Worm (Caenorhabditis elegans): ENCODE results near the gene ppm-1.A.

The ppm-1.A gene

ce11 chrV:10560621-10561020, 24.4 kb upstream of the ppm-1.A start, which contains the start of gene col-152:
TSS of gene col-152 (plus strand) at chrV:10560921.
- TF ChIP-seq nhr-41 (GFP tag; IDR thresholded peaks at IDR 0.05) (no peak), nhr-10 (tag; optimal IDR thresholded peaks at IDR 0.05) (no peak), madf-9 (GFP tag; conservative IDR thresholded peaks at IDR 0.05) (no peak), ceh-20 (GFP tag; IDR thresholded peaks at IDR 0.05) (no peak), cey-2 (tag; optimal IDR thresholded peaks at IDR 0.05; ENCODE audit: borderline replicate concordance, insufficient read depth) (no peak), skn-1 (tag; optimal IDR thresholded peaks at IDR 0.05) (no peak), zip-2 (tag; optimal IDR thresholded peaks at IDR 0.05) (no peak), rbr-2 (tag; optimal IDR thresholded peaks at IDR 0.05) (no peak), mep-1 (tag; optimal IDR thresholded peaks at IDR 0.05) (no peak), lsy-2 (tag; optimal IDR thresholded peaks at IDR 0.05) (no peak), spr-3 (GFP tag; optimal IDR thresholded peaks at IDR 0.05) (no peak), nhr-6 (tag; optimal IDR thresholded peaks at IDR 0.05) (no peak), F37D6.2 (tag; optimal IDR thresholded peaks at IDR 0.05) (no peak), aly-2 (tag; optimal IDR thresholded peaks at IDR 0.05) (no peak), Y5F2A.4 (GFP tag; optimal IDR thresholded peaks at IDR 0.05) (no peak), daf-16 (GFP tag; optimal IDR thresholded peaks at IDR 0.05) (no peak), daf-16 (tag; optimal IDR thresholded peaks at IDR 0.05) (no peak), nhr-48 (tag; optimal IDR thresholded peaks at IDR 0.05) (no peak), hmg-1.1 (GFP tag; IDR thresholded peaks at IDR 0.05) (no peak), ctbp-1 (GFP tag; IDR thresholded peaks at IDR 0.05) (no peak), aha-1 (tag) (no peak)

- TF ChIP-seq lin-38 (GFP tag; IDR thresholded peaks at IDR 0.05): no peak
- TF ChIP-seq ctbp-1 (GFP tag; IDR thresholded peaks at IDR 0.05): no peak
- TF ChIP-seq sdz-12 (GFP tag; optimal IDR thresholded peaks at IDR 0.05): no peak
- TF ChIP-seq unc-62 (GFP tag; optimal IDR thresholded peaks at IDR 0.05 in 1 of 2): peak in 1 of 2 experiments; percentile 34
- TF ChIP-seq unc-62 (tag; optimal IDR thresholded peaks at IDR 0.05): no peak
- no peak for TF ChIP-seq spr-1 (tag; optimal IDR thresholded peaks at IDR 0.05)
- no peak for TF ChIP-seq D1046.2 (GFP tag; IDR thresholded peaks at IDR 0.05)
- TF ChIP-seq ZK546.5 (tag; optimal IDR thresholded peaks at IDR 0.05): no peak
- no peak for TF ChIP-seq lin-1 (GFP tag; IDR thresholded peaks at IDR 0.05)
Observed at ce11 chrV:10557676-10558075, 21.5 kb upstream of the ppm-1.A start, which contains the start of gene best-14. TSS of gene best-14 (plus strand) at chrV:10557976.

ce11 chrV:10557094-10557493, 20.9 kb upstream of the ppm-1.A start:
- TF ChIP-seq hmg-1.1 (GFP tag; IDR thresholded peaks at IDR 0.05): no peak
- TF ChIP-seq nhr-28 (tag; optimal IDR thresholded peaks at IDR 0.05): peak; percentile 49

ce11 chrV:10556362-10556761, 20.2 kb upstream of the ppm-1.A start:
- no peak for TF ChIP-seq hlh-30 (tag; optimal IDR thresholded peaks at IDR 0.05; ENCODE audit: insufficient read depth)
- no peak for TF ChIP-seq rbr-2 (tag; optimal IDR thresholded peaks at IDR 0.05)
- TF ChIP-seq F10B5.3 (tag; optimal IDR thresholded peaks at IDR 0.05): no peak
- no peak for TF ChIP-seq cey-2 (tag; optimal IDR thresholded peaks at IDR 0.05; ENCODE audit: borderline replicate concordance, insufficient read depth)
- TF ChIP-seq nhr-28 (tag; optimal IDR thresholded peaks at IDR 0.05): no peak
- TF ChIP-seq madf-9 (GFP tag; conservative IDR thresholded peaks at IDR 0.05): no peak
- TF ChIP-seq daf-8 (GFP tag; IDR thresholded peaks at IDR 0.05): no peak
- peak in 1 of 2 experiments; percentile 85 for TF ChIP-seq unc-62 (GFP tag; optimal IDR thresholded peaks at IDR 0.05 in 1 of 2)
- no peak for TF ChIP-seq unc-62 (tag; optimal IDR thresholded peaks at IDR 0.05)

DNA sequence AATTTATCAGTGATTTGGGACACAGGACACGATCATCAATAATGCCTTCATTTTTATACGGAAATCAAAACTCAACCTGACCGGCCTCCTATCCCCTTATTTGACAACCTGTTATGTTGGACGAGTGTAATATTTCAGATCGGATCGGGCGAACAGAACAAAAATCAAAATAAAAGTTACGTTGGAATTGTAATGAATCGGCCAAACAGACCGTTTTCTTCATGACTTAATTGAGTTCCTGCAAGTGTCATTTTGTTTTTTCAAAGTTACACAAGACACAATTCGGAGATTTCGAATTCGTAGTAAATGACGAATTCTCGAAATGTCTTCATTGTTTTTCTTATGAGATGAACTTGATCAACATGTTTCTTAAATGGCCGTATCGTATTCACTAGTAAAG, 19.1 kb upstream of the ppm-1.A start, which contains the start of gene F32G8.3:
F32G8.3 (minus strand) TSS at position 101 of the 400 bp plus-strand sequence.
- TF ChIP-seq mdt-29 (GFP tag; IDR thresholded peaks at IDR 0.05): no peak
- no peak for TF ChIP-seq aly-2 (tag; optimal IDR thresholded peaks at IDR 0.05)
- no peak for TF ChIP-seq gei-8 (GFP tag; optimal IDR thresholded peaks at IDR 0.05)
- TF ChIP-seq nhr-11 (tag; optimal IDR thresholded peaks at IDR 0.05): no peak

All from whole organism, L4 larva.